Fruit fly (Drosophila melanogaster): ENCODE results near the gene RpL13A.

The RpL13A gene

dm6 chr3R:5672658-5673217 lies 48.5 kb downstream of the RpL13A start (continued):
- TF ChIP-seq Gug (GFP tag; IDR thresholded peaks at IDR 0.05): no peak
- TF ChIP-seq HmgZ (tag; optimal IDR thresholded peaks at IDR 0.05): peak; percentile 85
- peak; percentile 25 for TF ChIP-seq disco-r (GFP tag; optimal IDR thresholded peaks at IDR 0.05)
- TF ChIP-seq gcm2 (GFP tag; optimal IDR thresholded peaks at IDR 0.05): no peak
- TF ChIP-seq CG10209 (GFP tag; optimal IDR thresholded peaks at IDR 0.05): peak; percentile 78
- peak; percentile 93 for TF ChIP-seq Fer1 (GFP tag; optimal IDR thresholded peaks at IDR 0.05)
- peak; percentile 42 for TF ChIP-seq MESR4 (GFP tag; optimal IDR thresholded peaks at IDR 0.05)
- TF ChIP-seq fu2 (GFP tag; optimal IDR thresholded peaks at IDR 0.05): peak; percentile 38
- TF ChIP-seq twi (tag; optimal IDR thresholded peaks at IDR 0.05): peak; percentile 44
- TF ChIP-seq nau (GFP tag; optimal IDR thresholded peaks at IDR 0.05): no peak
- TF ChIP-seq org-1 (GFP tag; optimal IDR thresholded peaks at IDR 0.05): peak; percentile 83
- peak; percentile 88 for TF ChIP-seq Side (GFP tag; optimal IDR thresholded peaks at IDR 0.05)
- TF ChIP-seq CG12219 (GFP tag; optimal IDR thresholded peaks at IDR 0.05): peak; percentile 77
- no peak for TF ChIP-seq Ravus (GFP tag; IDR thresholded peaks at IDR 0.05)
- peak; percentile 73 for TF ChIP-seq grn (GFP tag; optimal IDR thresholded peaks at IDR 0.05)
- TF ChIP-seq CG3847 (GFP tag; IDR thresholded peaks at IDR 0.05): 0 out of 2 replicates have a peak, but pooled peaks have one; percentile 17
- TF ChIP-seq her (GFP tag; optimal IDR thresholded peaks at IDR 0.05): peak; percentile 82
- no peak for TF ChIP-seq peb (GFP tag; IDR thresholded peaks at IDR 0.05)
- peak; percentile 95 for TF ChIP-seq cwo (GFP tag; optimal IDR thresholded peaks at IDR 0.05)
- no peak for TF ChIP-seq fd3F (GFP tag; optimal IDR thresholded peaks at IDR 0.05)
- peak; percentile 57 for TF ChIP-seq Dek (tag; optimal IDR thresholded peaks at IDR 0.05)
- TF ChIP-seq sug (tag; optimal IDR thresholded peaks at IDR 0.05): peak; percentile 98
- peak in 1 of 2 experiments; percentile 91 for TF ChIP-seq Eip74EF (GFP tag; optimal IDR thresholded peaks at IDR 0.05)
- no peak for TF ChIP-seq CG3726 (GFP tag; IDR thresholded peaks at IDR 0.05)
- peak; percentile 94 for TF ChIP-seq Asciz (GFP tag; optimal IDR thresholded peaks at IDR 0.05)
- peak; percentile 71 for TF ChIP-seq CG13123 (GFP tag; optimal IDR thresholded peaks at IDR 0.05)
- TF ChIP-seq dmrt99B (tag; optimal IDR thresholded peaks at IDR 0.05): no peak
- TF ChIP-seq BtbVII (GFP tag; optimal IDR thresholded peaks at IDR 0.05): peak; percentile 92
- TF ChIP-seq CG5953 (GFP tag; IDR thresholded peaks at IDR 0.05): no peak
- no peak for TF ChIP-seq Doc2 (GFP tag; IDR thresholded peaks at IDR 0.05)
- TF ChIP-seq Xrp1 (GFP tag; IDR thresholded peaks at IDR 0.05): peak; percentile 73
- TF ChIP-seq CG13424 (tag; optimal IDR thresholded peaks at IDR 0.05): peak; percentile 70
- peak; percentile 63; the same call in 1 of the 2 replicates for TF ChIP-seq Rfx (GFP tag; IDR thresholded peaks at IDR 0.05)
- TF ChIP-seq CG5180 (GFP tag; optimal IDR thresholded peaks at IDR 0.05): peak; percentile 83
- peak; percentile 19; the same call in 1 of the 3 replicates for TF ChIP-seq dysf (GFP tag; IDR thresholded peaks at IDR 0.05)
- peak; percentile 51 for TF ChIP-seq sens-2 (GFP tag; IDR thresholded peaks at IDR 0.05)
- TF ChIP-seq CG8089 (GFP tag; optimal IDR thresholded peaks at IDR 0.05): peak; percentile 59
- TF ChIP-seq CG12104 (GFP tag; optimal IDR thresholded peaks at IDR 0.05): peak; percentile 76
- peak; percentile 30 for TF ChIP-seq crc (GFP tag; optimal IDR thresholded peaks at IDR 0.05)
- peak; percentile 40 for TF ChIP-seq pum (GFP tag; optimal IDR thresholded peaks at IDR 0.05)
- TF ChIP-seq Hmx (GFP tag; optimal IDR thresholded peaks at IDR 0.05): no peak
- TF ChIP-seq zfh2 (GFP tag; optimal IDR thresholded peaks at IDR 0.05): no peak
- TF ChIP-seq ATbp (GFP tag; optimal IDR thresholded peaks at IDR 0.05): peak; percentile 97
- TF ChIP-seq gt (GFP tag; IDR thresholded peaks at IDR 0.05): no peak
- peak; percentile 76 for TF ChIP-seq Blimp-1 (GFP tag; optimal IDR thresholded peaks at IDR 0.05)
- peak; percentile 77 for TF ChIP-seq pros (GFP tag; optimal IDR thresholded peaks at IDR 0.05)
- TF ChIP-seq chm (GFP tag; IDR thresholded peaks at IDR 0.05): peak; percentile 78
- peak; percentile 71 for TF ChIP-seq ftz-f1 (GFP tag; optimal IDR thresholded peaks at IDR 0.05)
- no peak for TF ChIP-seq prd (optimal IDR thresholded peaks at IDR 0.05)
- peak; percentile 42; the same call in 2 of the 3 replicates for TF ChIP-seq prd (GFP tag; IDR thresholded peaks at IDR 0.05)

Measured in whole organism, embryonic.